Worm (Caenorhabditis elegans) whole organism, L4 larva: ENCODE measurements around the gene nhx-2.
A peak's percentile ranks its signal among the peaks of the same experiment; 100 is the strongest.

Experiments
- D1046.2 ChIP-seq: fragments of 200-800 bp; sonication (Bioruptor generic); IDR thresholded peaks from 2 replicates; pipeline ENCODE4 v1.3.6; 2022; ENCODE audit warnings: missing genetic modification characterization, missing compliant biosample characterization
- F26F4.8 ChIP-seq: fragments of 200-800 bp; sonication (Bioruptor generic); conservative IDR thresholded peaks from 2 replicates; pipeline ENCODE4 v1.3.6; 2022; ENCODE audit warnings: missing genetic modification characterization, missing compliant biosample characterization
- F44E2.7 ChIP-seq: fragments of 200-800 bp; sonication (Bioruptor generic); IDR thresholded peaks from 2 replicates; pipeline ENCODE4 v2.1.2; 2022; ENCODE audit warnings: missing genetic modification characterization, missing compliant biosample characterization
- T26A8.4 ChIP-seq: fragments of 200-800 bp; sonication (Bioruptor generic); IDR thresholded peaks from 2 replicates; pipeline ENCODE4 v1.3.6; 2022; ENCODE audit warnings: missing genetic modification characterization, missing compliant biosample characterization
- Y105C5A.15 ChIP-seq: fragments of 200-800 bp; sonication (Bioruptor generic); IDR thresholded peaks from 2 replicates; pipeline ENCODE4 v1.3.6; 2022; ENCODE audit warnings: missing genetic modification characterization, missing compliant biosample characterization
- Y48G9A.11 ChIP-seq: fragments of 200-800 bp; sonication (Bioruptor generic); IDR thresholded peaks from 2 replicates; pipeline ENCODE4 v1.3.6; 2022; ENCODE audit warnings: missing genetic modification reagents, missing genetic modification characterization, missing compliant biosample characterization
- ZK337.2 ChIP-seq: fragments of 200-800 bp; sonication (Bioruptor generic); IDR thresholded peaks from 2 replicates; pipeline ENCODE4 v1.3.6; 2022; ENCODE audit warnings: missing genetic modification reagents, missing genetic modification characterization, missing compliant biosample characterization
- aha-1 ChIP-seq: fragments of 150-350 bp; peaks from one replicate; lab custom pipeline; 2014; ENCODE audit warnings: missing biosample characterization, missing genetic modification characterization
- aly-2 ChIP-seq: sonication (generic microtip); optimal IDR thresholded peaks from 2 replicates; lab custom pipeline; 2018; ENCODE audit warnings: missing biosample characterization, missing genetic modification characterization
- arid-1 ChIP-seq: fragments of 200-800 bp; sonication (Bioruptor generic); conservative IDR thresholded peaks from 2 replicates; pipeline ENCODE4 v1.3.6; 2022; ENCODE audit warnings: missing genetic modification reagents, missing genetic modification characterization, missing compliant biosample characterization
- attf-4 ChIP-seq: sonication (generic microtip); optimal IDR thresholded peaks from 3 replicates; lab custom pipeline; 2017; ENCODE audit warnings: missing biosample characterization, missing genetic modification characterization
- ceh-20 ChIP-seq: fragments of 200-800 bp; sonication (Bioruptor generic); IDR thresholded peaks from 2 replicates; pipeline ENCODE4 v1.3.6; 2022; ENCODE audit warnings: missing genetic modification reagents, missing genetic modification characterization, missing compliant biosample characterization
- ceh-28 ChIP-seq: fragments of 150-350 bp; optimal IDR thresholded peaks from 2 replicates; lab custom pipeline; 2014; ENCODE audit warnings: missing biosample characterization, missing genetic modification reagents, missing genetic modification characterization
- ceh-44 ChIP-seq: fragments of 200-800 bp; sonication (Bioruptor generic); IDR thresholded peaks from 2 replicates; pipeline ENCODE4 v1.3.6; 2022; ENCODE audit warnings: missing genetic modification reagents, missing genetic modification characterization, missing compliant biosample characterization
- ceh-82 ChIP-seq: sonication (generic microtip); optimal IDR thresholded peaks from 2 replicates; lab custom pipeline; 2017; ENCODE audit warnings: missing biosample characterization, missing genetic modification characterization
- cey-2 ChIP-seq: sonication (generic microtip); optimal IDR thresholded peaks from 3 replicates; lab custom pipeline; 2017; ENCODE audit warnings: missing genetic modification characterization, mild to moderate bottlenecking, missing compliant biosample characterization, antibody characterized with exemption, borderline replicate concordance; ENCODE audit not compliant: insufficient read depth
- dmd-9 ChIP-seq: fragments of 200-800 bp; sonication (Bioruptor generic); IDR thresholded peaks from 2 replicates; pipeline ENCODE4 v1.3.6; 2022; ENCODE audit warnings: missing genetic modification reagents, missing genetic modification characterization, missing compliant biosample characterization
- dve-1 ChIP-seq: sonication (generic microtip); optimal IDR thresholded peaks from 2 replicates; lab custom pipeline; 2017; ENCODE audit warnings: antibody characterized with exemption, mild to moderate bottlenecking, missing genetic modification characterization, missing compliant biosample characterization; ENCODE audit not compliant: insufficient read depth
- egl-27 ChIP-seq: sonication (generic microtip); optimal IDR thresholded peaks from 3 replicates; lab custom pipeline; 2017; ENCODE audit warnings: missing biosample characterization, missing genetic modification reagents, missing genetic modification characterization
- fkh-10 ChIP-seq: fragments of 150-350 bp; optimal IDR thresholded peaks from 2 replicates; lab custom pipeline; 2014; ENCODE audit warnings: missing biosample characterization, missing genetic modification reagents, missing genetic modification characterization
- gei-8 ChIP-seq: fragments of 200-800 bp; sonication (Bioruptor generic); optimal IDR thresholded peaks from 2 replicates; lab custom pipeline; 2018; ENCODE audit warnings: mild to moderate bottlenecking, missing genetic modification characterization, missing compliant biosample characterization
- hif-1 ChIP-seq, 2 experiments: sonication (generic microtip); optimal IDR thresholded peaks; 2 replicates each; lab custom pipeline; 2016 to 2017; ENCODE audit warnings: missing compliant biosample characterization in 2 of 2, missing genetic modification characterization in 2 of 2, missing genetic modification reagents in 2 of 2, missing genotype in 2 of 2, mild to moderate bottlenecking in 1 of 2
- jun-1 ChIP-seq: fragments of 150-350 bp; optimal IDR thresholded peaks from 2 replicates; lab custom pipeline; 2014; ENCODE audit warnings: missing biosample characterization, missing genetic modification reagents, missing genetic modification characterization
- lim-7 ChIP-seq: fragments of 200-800 bp; sonication (Bioruptor generic); IDR thresholded peaks from 2 replicates; pipeline ENCODE4 v1.3.6; 2022; ENCODE audit warnings: missing genetic modification characterization, missing compliant biosample characterization
- lin-1 ChIP-seq: fragments of 200-800 bp; sonication (Bioruptor generic); IDR thresholded peaks from 2 replicates; pipeline ENCODE4 v1.3.6; 2022; ENCODE audit warnings: missing genetic modification reagents, missing genetic modification characterization, missing compliant biosample characterization
- lin-13 ChIP-seq: fragments of 150-350 bp; optimal IDR thresholded peaks from 2 replicates; lab custom pipeline; 2014; ENCODE audit warnings: missing biosample characterization, missing genetic modification reagents, missing genetic modification characterization
- lin-15B ChIP-seq: fragments of 150-350 bp; sonication (generic microtip); optimal IDR thresholded peaks from 3 replicates; lab custom pipeline; 2014; ENCODE audit warnings: missing biosample characterization, missing genetic modification characterization
- lin-29 ChIP-seq: fragments of 200-800 bp; sonication (Bioruptor generic); IDR thresholded peaks from 2 replicates; pipeline ENCODE4 v1.3.6; 2022; ENCODE audit warnings: missing genetic modification reagents, missing genetic modification characterization, missing compliant biosample characterization
- lin-38 ChIP-seq: fragments of 200-800 bp; sonication (Bioruptor generic); IDR thresholded peaks from 2 replicates; pipeline ENCODE4 v1.3.6; 2022; ENCODE audit warnings: missing genetic modification reagents, missing genetic modification characterization, missing compliant biosample characterization
- lin-39 ChIP-seq: fragments of 150-350 bp; optimal IDR thresholded peaks from 2 replicates; lab custom pipeline; 2014; ENCODE audit warnings: missing biosample characterization, missing genetic modification reagents, missing genetic modification characterization
- lsy-2 ChIP-seq, 2 experiments: fragments of 150-350 bp in 1 of 2; sonication (generic microtip) in 1 of 2; optimal IDR thresholded peaks; 2 replicates each; lab custom pipeline; 2014 to 2017; ENCODE audit warnings: missing biosample characterization in 2 of 2, missing genetic modification characterization in 2 of 2
- mdt-29 ChIP-seq: fragments of 200-800 bp; sonication (Bioruptor generic); IDR thresholded peaks from 2 replicates; pipeline ENCODE4 v1.3.6; 2022; ENCODE audit warnings: missing genetic modification reagents, missing genetic modification characterization, missing compliant biosample characterization
- mep-1 ChIP-seq: fragments of 150-350 bp; sonication (generic microtip); optimal IDR thresholded peaks from 3 replicates; lab custom pipeline; 2014; ENCODE audit warnings: missing biosample characterization, missing genetic modification characterization
- mxl-3 ChIP-seq: fragments of 200-800 bp; sonication (Bioruptor generic); optimal IDR thresholded peaks from 2 replicates; lab custom pipeline; 2018; ENCODE audit warnings: mild to moderate bottlenecking, missing genetic modification characterization, missing compliant biosample characterization
- nhr-10 ChIP-seq: fragments of 150-350 bp; optimal IDR thresholded peaks from 2 replicates; lab custom pipeline; 2014; ENCODE audit warnings: missing biosample characterization, missing genetic modification characterization
- nhr-237 ChIP-seq: sonication (generic microtip); optimal IDR thresholded peaks from 2 replicates; lab custom pipeline; 2017; ENCODE audit warnings: missing biosample characterization, missing genetic modification characterization
- nhr-41 ChIP-seq: fragments of 200-800 bp; sonication (Bioruptor generic); IDR thresholded peaks from 2 replicates; pipeline ENCODE4 v1.3.6; 2022; ENCODE audit warnings: missing genetic modification reagents, missing genetic modification characterization, missing compliant biosample characterization
- nhr-42 ChIP-seq: fragments of 200-800 bp; sonication (Bioruptor generic); IDR thresholded peaks from 2 replicates; pipeline ENCODE4 v1.3.6; 2022; ENCODE audit warnings: missing genetic modification characterization, missing compliant biosample characterization
- nhr-6 ChIP-seq: fragments of 150-350 bp; optimal IDR thresholded peaks from 2 replicates; lab custom pipeline; 2014; ENCODE audit warnings: missing biosample characterization, missing genetic modification characterization
- nhr-77 ChIP-seq: fragments of 150-350 bp; optimal IDR thresholded peaks from 2 replicates; lab custom pipeline; 2014; ENCODE audit warnings: missing biosample characterization, missing genetic modification characterization
- pha-4 ChIP-seq, 2 experiments: fragments of 150-350 bp in 1 of 2; fragments of 200-800 bp in 1 of 2; sonication (Bioruptor generic) in 1 of 2; IDR thresholded peaks in 1 of 2; optimal IDR thresholded peaks in 1 of 2; 2 replicates each; pipeline versions ENCODE4 v1.3.6 to Lab custom; 2014 to 2022; ENCODE audit warnings: missing genetic modification characterization in 2 of 2, missing genetic modification reagents in 2 of 2, missing biosample characterization in 1 of 2, missing compliant biosample characterization in 1 of 2
- php-3 ChIP-seq: fragments of 200-800 bp; sonication (Bioruptor generic); IDR thresholded peaks from 2 replicates; pipeline ENCODE4 v1.3.6; 2022; ENCODE audit warnings: missing genetic modification reagents, missing genetic modification characterization, missing compliant biosample characterization
- sdz-12 ChIP-seq: fragments of 200-800 bp; sonication (Bioruptor generic); optimal IDR thresholded peaks from 2 replicates; lab custom pipeline; 2018; ENCODE audit warnings: mild to moderate bottlenecking, missing genetic modification characterization, missing compliant biosample characterization
- snpc-1.2 ChIP-seq: fragments of 200-800 bp; sonication (Bioruptor generic); IDR thresholded peaks from 2 replicates; pipeline ENCODE4 v1.3.6; 2022; ENCODE audit warnings: missing genetic modification reagents, missing genetic modification characterization, missing compliant biosample characterization
- snpc-4 ChIP-seq: fragments of 150-350 bp; optimal IDR thresholded peaks from 2 replicates; lab custom pipeline; 2014; ENCODE audit warnings: missing biosample characterization, missing genetic modification characterization
- tra-1 ChIP-seq: fragments of 200-800 bp; sonication (Bioruptor generic); IDR thresholded peaks from 2 replicates; pipeline ENCODE4 v1.3.6; 2022; ENCODE audit warnings: missing genetic modification reagents, missing genetic modification characterization, missing compliant biosample characterization
- unc-130 ChIP-seq: sonication (generic microtip); optimal IDR thresholded peaks from 2 replicates; lab custom pipeline; 2016; ENCODE audit warnings: missing genetic modification reagents, missing genetic modification characterization, missing compliant biosample characterization
- vab-7 ChIP-seq: fragments of 200-800 bp; sonication (Bioruptor generic); IDR thresholded peaks from 2 replicates; pipeline ENCODE4 v1.3.6; 2022; ENCODE audit warnings: missing genetic modification reagents, missing genetic modification characterization, missing compliant biosample characterization
- zag-1 ChIP-seq: fragments of 150-350 bp; optimal IDR thresholded peaks from 2 replicates; lab custom pipeline; 2014; ENCODE audit warnings: missing biosample characterization, missing genetic modification characterization

nhx-2 gene

ce11 chrII:7709301-7709754 lies 15.6 kb upstream of the nhx-2 start, which contains the start of gene sre-1:
TSS of gene sre-1 (plus strand) at chrII:7709704.
- TF ChIP-seq Y48G9A.11: no peak
- TF ChIP-seq ceh-20 (GFP tag; lab: Robert Waterston, UW): no peak
- no peak for TF ChIP-seq ceh-28 (tag; lab: Kevin White, UChicago)
- no peak for TF ChIP-seq ceh-44 (GFP tag; lab: Robert Waterston, UW)
- TF ChIP-seq aha-1 (tag; lab: Kevin White, UChicago): no peak
- no peak for TF ChIP-seq nhr-6 (tag; lab: Kevin White, UChicago)
- no peak for TF ChIP-seq dmd-9 (GFP tag; lab: Robert Waterston, UW)
- TF ChIP-seq lin-29 (GFP tag; lab: Robert Waterston, UW): no peak
- TF ChIP-seq unc-130 (GFP tag; lab: Kevin White, UChicago): no peak
- no peak for TF ChIP-seq tra-1 (GFP tag; lab: Robert Waterston, UW)
- TF ChIP-seq T26A8.4: no peak
- TF ChIP-seq zag-1 (tag; lab: Kevin White, UChicago): no peak
- no peak for TF ChIP-seq lin-13
- TF ChIP-seq nhr-77: no peak
- TF ChIP-seq arid-1 (GFP tag; lab: Robert Waterston, UW): no peak
- no peak for TF ChIP-seq snpc-1.2 (GFP tag; lab: Robert Waterston, UW)
- no peak for TF ChIP-seq lin-39 (tag; lab: Kevin White, UChicago)
- no peak for TF ChIP-seq dve-1 (tag; lab: Kevin White, UChicago)
- no peak for TF ChIP-seq snpc-4 (tag; lab: Kevin White, UChicago)
- TF ChIP-seq Y105C5A.15: no peak
- TF ChIP-seq, all 104 proteins: peak for 0

ce11 chrII:7708540-7708939 lies 14.8 kb upstream of the nhx-2 start, which contains the start of gene B0495.9:
TSS of gene B0495.9 (minus strand) at chrII:7708710.
- peak; percentile 49 for TF ChIP-seq mep-1
- TF ChIP-seq gei-8: no peak
- TF ChIP-seq D1046.2 (GFP tag; lab: Robert Waterston, UW): no peak
- TF ChIP-seq nhr-10 (tag; lab: Kevin White, UChicago): no peak
- no peak for TF ChIP-seq sdz-12 (GFP tag; lab: Kevin White, UChicago)
- peak; percentile 41 for TF ChIP-seq mxl-3 (GFP tag; lab: Kevin White, UChicago)
- no peak for TF ChIP-seq attf-4 (tag; lab: Kevin White, UChicago)
- TF ChIP-seq jun-1: no peak
- no peak for TF ChIP-seq lin-15B (tag; lab: Kevin White, UChicago)
- no peak for TF ChIP-seq fkh-10 (GFP tag; lab: Kevin White, UChicago)
- TF ChIP-seq T26A8.4: peak; percentile 47; the same call in 1 of the 2 replicates
- TF ChIP-seq snpc-4 (tag; lab: Kevin White, UChicago): no peak
- peak in 1 of 2 experiments; percentile 49 for TF ChIP-seq hif-1 (tag; optimal IDR thresholded peaks at IDR 0.05; lab: Kevin White, UChicago)
- TF ChIP-seq nhr-41: 0 out of 2 replicates have a peak, but pooled peaks have one; percentile 7
- 0 out of 2 replicates have a peak, but pooled peaks have one; percentile 15 for TF ChIP-seq php-3 (GFP tag; lab: Robert Waterston, UW)
- no peak for TF ChIP-seq ceh-82 (tag; lab: Kevin White, UChicago)
- peak in 1 of 2 experiments; percentile 52 for TF ChIP-seq lsy-2 (tag; optimal IDR thresholded peaks at IDR 0.05; lab: Kevin White, UChicago)
- no peak for TF ChIP-seq mdt-29 (GFP tag; lab: Robert Waterston, UW)
- TF ChIP-seq aly-2 (tag; lab: Kevin White, UChicago): no peak
- TF ChIP-seq lin-38 (GFP tag; lab: Robert Waterston, UW): peak; percentile 68
- no peak for TF ChIP-seq nhr-42 (GFP tag; lab: Robert Waterston, UW)
- no peak for TF ChIP-seq F44E2.7 (GFP tag; lab: Robert Waterston, UW)
- no peak for TF ChIP-seq zag-1 (tag; lab: Kevin White, UChicago)
- no peak for TF ChIP-seq egl-27 (tag; lab: Kevin White, UChicago)
- TF ChIP-seq lin-1: no peak
- TF ChIP-seq aha-1 (tag; lab: Kevin White, UChicago): no peak
- TF ChIP-seq pha-4 (GFP tag; IDR thresholded peaks at IDR 0.05; lab: Robert Waterston, UW): no peak
- TF ChIP-seq pha-4 (tag; optimal IDR thresholded peaks at IDR 0.05; lab: Kevin White, UChicago): no peak
- TF ChIP-seq snpc-1.2 (GFP tag; lab: Robert Waterston, UW): no peak
- TF ChIP-seq nhr-237: no peak
- no peak for TF ChIP-seq cey-2 (tag; lab: Kevin White, UChicago)
- TF ChIP-seq lim-7 (GFP tag; lab: Robert Waterston, UW): peak; percentile 71
- no peak for TF ChIP-seq dve-1 (tag; lab: Kevin White, UChicago)
- TF ChIP-seq ZK337.2: no peak
- no peak for TF ChIP-seq F26F4.8 (GFP tag; lab: Robert Waterston, UW)
- TF ChIP-seq vab-7 (GFP tag; lab: Robert Waterston, UW): peak; percentile 62; the same call in 1 of the 2 replicates
- no peak for TF ChIP-seq ceh-28 (tag; lab: Kevin White, UChicago)
